Fruit fly (Drosophila melanogaster): ENCODE measurements around the gene Grx1.

Grx1 gene

dm6 chr3L:18890283-18891175, 21.5 kb downstream of the Grx1 start, which contains the start of gene CG3961 (continued):
- TF ChIP-seq fd96Cb (tag; optimal IDR thresholded peaks at IDR 0.05) (peak; percentile 98), CG14965 (GFP tag; optimal IDR thresholded peaks at IDR 0.05; ENCODE audit: borderline replicate concordance) (no peak), Dip3 (GFP tag; optimal IDR thresholded peaks at IDR 0.05) (peak; percentile 63), Dp (GFP tag; optimal IDR thresholded peaks at IDR 0.05) (peak; percentile 20), bcd (GFP tag; optimal IDR thresholded peaks at IDR 0.05) (peak; percentile 97), E2f1 (GFP tag; IDR thresholded peaks at IDR 0.05) (peak; percentile 90), ro (GFP tag; IDR thresholded peaks at IDR 0.05) (peak; percentile 91), abd-A (tag; optimal IDR thresholded peaks at IDR 0.05) (peak; percentile 13), E2f2 (GFP tag; IDR thresholded peaks at IDR 0.05) (peak; percentile 79), Antp (GFP tag; optimal IDR thresholded peaks at IDR 0.05) (peak; percentile 72), CG13424 (tag; optimal IDR thresholded peaks at IDR 0.05) (peak; percentile 99), Six4 (GFP tag; optimal IDR thresholded peaks at IDR 0.05) (peak; percentile 96), Drgx (GFP tag; IDR thresholded peaks at IDR 0.05) (peak; percentile 93), BEAF-32 (GFP tag; optimal IDR thresholded peaks at IDR 0.05) (peak; percentile 18), en (GFP tag; optimal IDR thresholded peaks at IDR 0.05) (peak; percentile 34), CG6254 (GFP tag; optimal IDR thresholded peaks at IDR 0.05) (peak; percentile 96), CG12219 (GFP tag; optimal IDR thresholded peaks at IDR 0.05) (peak; percentile 95), Hey (tag; optimal IDR thresholded peaks at IDR 0.05) (peak; percentile 59), emc (GFP tag; optimal IDR thresholded peaks at IDR 0.05) (peak; percentile 1), Mrtf (GFP tag; IDR thresholded peaks at IDR 0.05) (peak; percentile 84; the same call in 1 of the 3 replicates), knrl (GFP tag; IDR thresholded peaks at IDR 0.05; ENCODE audit: partially characterized antibody) (no peak), CHES-1-like (GFP tag; optimal IDR thresholded peaks at IDR 0.05) (peak; percentile 83), CG9817 (tag; optimal IDR thresholded peaks at IDR 0.05) (peak; percentile 91), sim (GFP tag; IDR thresholded peaks at IDR 0.05) (peak; percentile 80; the same call in 1 of the 2 replicates), gro (GFP tag; optimal IDR thresholded peaks at IDR 0.05) (no peak), CG16863 (GFP tag; optimal IDR thresholded peaks at IDR 0.05) (peak; percentile 90), Ada2b (GFP tag; IDR thresholded peaks at IDR 0.05) (peak; percentile 80), Lpt (GFP tag; optimal IDR thresholded peaks at IDR 0.05) (no peak), row (GFP tag; IDR thresholded peaks at IDR 0.05) (peak; percentile 94), NC2β (GFP tag; optimal IDR thresholded peaks at IDR 0.05) (peak; percentile 89), ewg (GFP tag; optimal IDR thresholded peaks at IDR 0.05) (peak; percentile 96), gce (GFP tag; IDR thresholded peaks at IDR 0.05) (peak; percentile 74; the same call in 1 of the 3 replicates), gfzf (GFP tag; optimal IDR thresholded peaks at IDR 0.05) (no peak), Ets97D (GFP tag; optimal IDR thresholded peaks at IDR 0.05) (peak; percentile 40), Tbp (GFP tag; optimal IDR thresholded peaks at IDR 0.05) (no peak), NFAT (GFP tag; IDR thresholded peaks at IDR 0.05) (no peak), HmgZ (tag; optimal IDR thresholded peaks at IDR 0.05) (peak; percentile 95), Dfd (GFP tag; optimal IDR thresholded peaks at IDR 0.05) (peak in 1 of 2 experiments; percentile 85), CG30020 (tag; optimal IDR thresholded peaks at IDR 0.05) (peak; percentile 90), Sry-β (GFP tag; optimal IDR thresholded peaks at IDR 0.05) (peak; percentile 72), CG15696 (tag; optimal IDR thresholded peaks at IDR 0.05) (peak; percentile 94), CG13287 (GFP tag; IDR thresholded peaks at IDR 0.05; ENCODE audit: partially characterized antibody) (no peak; the same call in 1 of the 2 replicates), CG11247 (GFP tag; IDR thresholded peaks at IDR 0.05) (peak; percentile 65), CG6272 (GFP tag; IDR thresholded peaks at IDR 0.05) (no peak; the same call in 1 of the 2 replicates), dimm (GFP tag; IDR thresholded peaks at IDR 0.05) (peak; percentile 79), hbn (GFP tag; IDR thresholded peaks at IDR 0.05; ENCODE audit: partially characterized antibody) (no peak), CG43689 (GFP tag; IDR thresholded peaks at IDR 0.05) (no peak; the same call in 1 of the 2 replicates), corto (GFP tag; optimal IDR thresholded peaks at IDR 0.05) (peak; percentile 87)
